Fruit fly (Drosophila melanogaster) whole organism, wandering third instar larva: ENCODE data around the gene Cyp4s3.

ENCODE experiments used
- Abd-B ChIP-seq: fragments of >200 bp; optimal IDR thresholded peaks from 2 replicates; lab custom pipeline; 2017; ENCODE audit warnings: missing biosample characterization, missing genetic modification characterization
- CG32264 ChIP-seq: fragments of 200-800 bp; sonication (Bioruptor generic); optimal IDR thresholded peaks from 2 replicates; lab custom pipeline; 2016; ENCODE audit warnings: missing biosample characterization, missing genetic modification characterization
- CG9705 ChIP-seq: fragments of 200-800 bp; sonication (Bioruptor generic); optimal IDR thresholded peaks from 2 replicates; lab custom pipeline; 2018; ENCODE audit warnings: missing biosample characterization, mild to moderate bottlenecking, missing genetic modification characterization
- CrebA ChIP-seq: fragments of 200-800 bp; sonication (Bioruptor generic); optimal IDR thresholded peaks from 2 replicates; lab custom pipeline; 2016; ENCODE audit warnings: missing biosample characterization, mild to moderate bottlenecking, missing genetic modification characterization, borderline replicate concordance
- Dfd ChIP-seq: fragments of >200 bp; optimal IDR thresholded peaks from 2 replicates; lab custom pipeline; 2017; ENCODE audit warnings: missing biosample characterization, missing genetic modification characterization
- Dif ChIP-seq: fragments of 200-275, 200-300 bp; sonication (Bioruptor generic); optimal IDR thresholded peaks from 2 replicates; lab custom pipeline; 2018; ENCODE audit warnings: missing biosample characterization, missing genetic modification characterization; ENCODE audit not compliant: partially characterized antibody
- GATAd ChIP-seq: sonication (Bioruptor generic); optimal IDR thresholded peaks from 2 replicates; lab custom pipeline; 2016; ENCODE audit warnings: missing biosample characterization, missing genetic modification characterization
- HLH106 ChIP-seq: fragments of 200-800 bp; optimal IDR thresholded peaks from 3 replicates; lab custom pipeline; 2019; ENCODE audit warnings: missing biosample characterization, mild to moderate bottlenecking, missing genetic modification characterization, moderate library complexity
- Hnf4 ChIP-seq: fragments of 200-800 bp; sonication (Bioruptor generic); optimal IDR thresholded peaks from 2 replicates; lab custom pipeline; 2016; ENCODE audit warnings: missing biosample characterization, mild to moderate bottlenecking, missing genetic modification characterization
- Hr78 ChIP-seq: fragments of >200 bp; optimal IDR thresholded peaks from 2 replicates; lab custom pipeline; 2017; ENCODE audit warnings: missing biosample characterization, missing genetic modification characterization
- Hr83 ChIP-seq: fragments of 200-300 bp; sonication (Bioruptor generic); optimal IDR thresholded peaks from 2 replicates; lab custom pipeline; 2016; ENCODE audit warnings: missing biosample characterization, mild to moderate bottlenecking, missing genetic modification characterization, moderate library complexity; ENCODE audit not compliant: poor library complexity, severe bottlenecking
- Jra ChIP-seq: sonication (Bioruptor generic); optimal IDR thresholded peaks from 2 replicates; lab custom pipeline; 2016; ENCODE audit warnings: missing biosample characterization, missing genetic modification characterization
- Mio ChIP-seq: sonication (Bioruptor generic); optimal IDR thresholded peaks from 2 replicates; lab custom pipeline; 2016; ENCODE audit warnings: missing biosample characterization, missing genetic modification characterization
- Myc ChIP-seq: fragments of >200 bp; optimal IDR thresholded peaks from 2 replicates; lab custom pipeline; 2017
- N ChIP-seq: fragments of >200 bp; optimal IDR thresholded peaks from 2 replicates; lab custom pipeline; 2018; ENCODE audit warnings: missing biosample characterization, missing external identifiers, missing genetic modification characterization
- OdsH ChIP-seq: fragments of 200-800 bp; sonication (Bioruptor generic); optimal IDR thresholded peaks from 2 replicates; lab custom pipeline; 2016; ENCODE audit warnings: missing biosample characterization, mild to moderate bottlenecking, missing genetic modification characterization
- Rel ChIP-seq, 2 experiments: fragments of 200-800 bp; sonication (Bioruptor generic) in 1 of 2; optimal IDR thresholded peaks; 2 replicates in 1 of 2; 3 replicates in 1 of 2; lab custom pipeline; 2016 to 2019; ENCODE audit warnings: mild to moderate bottlenecking in 2 of 2, missing biosample characterization in 2 of 2, missing genetic modification characterization in 2 of 2, moderate library complexity in 1 of 2
- Sp1 ChIP-seq: fragments of 200-800 bp; sonication (Bioruptor generic); optimal IDR thresholded peaks from 3 replicates; lab custom pipeline; 2019; ENCODE audit warnings: missing biosample characterization, mild to moderate bottlenecking, missing genetic modification characterization, moderate library complexity
- Vsx2 ChIP-seq: fragments of 200-300, 225-300 bp; sonication (Bioruptor generic); optimal IDR thresholded peaks from 2 replicates; lab custom pipeline; 2018; ENCODE audit warnings: missing biosample characterization, missing genetic modification characterization; ENCODE audit not compliant: partially characterized antibody
- br ChIP-seq: fragments of 200-800 bp; sonication (Bioruptor generic); optimal IDR thresholded peaks from 2 replicates; lab custom pipeline; 2016; ENCODE audit warnings: missing biosample characterization, missing genetic modification characterization
- brk ChIP-seq: fragments of 200-800 bp; sonication (Bioruptor generic); optimal IDR thresholded peaks from 2 replicates; lab custom pipeline; 2016; ENCODE audit warnings: missing biosample characterization, mild to moderate bottlenecking, missing genetic modification characterization
- dl ChIP-seq, 2 experiments: fragments of 175-275, 200-275 bp in 1 of 2; fragments of 200-275 bp in 1 of 2; sonication (Bioruptor generic); optimal IDR thresholded peaks; lab custom pipeline; 2018; ENCODE audit warnings: mild to moderate bottlenecking in 2 of 2, missing biosample characterization in 2 of 2, missing genetic modification characterization in 2 of 2, moderate library complexity in 2 of 2; ENCODE audit not compliant: partially characterized antibody in 2 of 2, insufficient read depth in 1 of 2
- dmrt93B ChIP-seq: fragments of 200-800 bp; sonication (Bioruptor generic); optimal IDR thresholded peaks from 2 replicates; lab custom pipeline; 2018; ENCODE audit warnings: missing biosample characterization, mild to moderate bottlenecking, missing genetic modification characterization
- dsf ChIP-seq: sonication (Bioruptor generic); optimal IDR thresholded peaks from 2 replicates; lab custom pipeline; 2016; ENCODE audit warnings: missing biosample characterization, missing genetic modification characterization, borderline replicate concordance
- ey ChIP-seq: fragments of 200-800 bp; sonication (Bioruptor generic); optimal IDR thresholded peaks from 2 replicates; lab custom pipeline; 2016; ENCODE audit warnings: missing biosample characterization, missing genetic modification characterization
- foxo ChIP-seq, 2 experiments: fragments of 200-800 bp; sonication (Bioruptor generic); optimal IDR thresholded peaks; 2 replicates in 1 of 2; 3 replicates in 1 of 2; lab custom pipeline; 2016 to 2017; ENCODE audit warnings: missing biosample characterization in 2 of 2, missing genetic modification characterization in 2 of 2
- fru ChIP-seq: fragments of 200-800 bp; sonication (Bioruptor generic); optimal IDR thresholded peaks from 3 replicates; lab custom pipeline; 2016; ENCODE audit warnings: missing biosample characterization, mild to moderate bottlenecking, missing genetic modification characterization
- h ChIP-seq: fragments of 200-800 bp; sonication (Bioruptor generic); optimal IDR thresholded peaks from 3 replicates; lab custom pipeline; 2016; ENCODE audit warnings: missing biosample characterization, mild to moderate bottlenecking, missing genetic modification characterization
- jim ChIP-seq: fragments of 175-275, 200-325 bp; sonication (Bioruptor generic); optimal IDR thresholded peaks from 2 replicates; lab custom pipeline; 2016; ENCODE audit warnings: missing biosample characterization, mild to moderate bottlenecking, missing genetic modification characterization
- lola ChIP-seq: fragments of >200 bp; optimal IDR thresholded peaks from 2 replicates; lab custom pipeline; 2017; ENCODE audit warnings: missing biosample characterization, missing genetic modification characterization
- pan ChIP-seq: fragments of >200 bp; optimal IDR thresholded peaks from 2 replicates; lab custom pipeline; 2017
- psq ChIP-seq: fragments of 200-800 bp; sonication (Bioruptor generic); optimal IDR thresholded peaks from 3 replicates; lab custom pipeline; 2017; ENCODE audit warnings: missing biosample characterization, mild to moderate bottlenecking, missing genetic modification characterization, moderate library complexity
- rgr ChIP-seq: fragments of 200-800 bp; sonication (Bioruptor generic); optimal IDR thresholded peaks from 3 replicates; lab custom pipeline; 2016; ENCODE audit warnings: missing biosample characterization, mild to moderate bottlenecking, missing genetic modification characterization
- sage ChIP-seq: fragments of 200-800 bp; sonication (Bioruptor generic); optimal IDR thresholded peaks from 2 replicates; lab custom pipeline; 2016; ENCODE audit warnings: missing biosample characterization, mild to moderate bottlenecking, missing genetic modification characterization
- sv ChIP-seq: fragments of 200-800 bp; sonication (Bioruptor generic); optimal IDR thresholded peaks from 3 replicates; lab custom pipeline; 2016; ENCODE audit warnings: missing biosample characterization, missing genetic modification characterization
- tai ChIP-seq: sonication (Bioruptor generic); optimal IDR thresholded peaks from 2 replicates; lab custom pipeline; 2016; ENCODE audit warnings: missing biosample characterization, missing genetic modification characterization
- usp ChIP-seq: fragments of >200 bp; optimal IDR thresholded peaks from 2 replicates; lab custom pipeline; 2017; ENCODE audit warnings: missing biosample characterization, missing genetic modification characterization
- woc ChIP-seq: sonication (Bioruptor generic); optimal IDR thresholded peaks from 2 replicates; lab custom pipeline; 2016; ENCODE audit warnings: missing biosample characterization, mild to moderate bottlenecking, missing genetic modification characterization

The Cyp4s3 gene

DNA sequence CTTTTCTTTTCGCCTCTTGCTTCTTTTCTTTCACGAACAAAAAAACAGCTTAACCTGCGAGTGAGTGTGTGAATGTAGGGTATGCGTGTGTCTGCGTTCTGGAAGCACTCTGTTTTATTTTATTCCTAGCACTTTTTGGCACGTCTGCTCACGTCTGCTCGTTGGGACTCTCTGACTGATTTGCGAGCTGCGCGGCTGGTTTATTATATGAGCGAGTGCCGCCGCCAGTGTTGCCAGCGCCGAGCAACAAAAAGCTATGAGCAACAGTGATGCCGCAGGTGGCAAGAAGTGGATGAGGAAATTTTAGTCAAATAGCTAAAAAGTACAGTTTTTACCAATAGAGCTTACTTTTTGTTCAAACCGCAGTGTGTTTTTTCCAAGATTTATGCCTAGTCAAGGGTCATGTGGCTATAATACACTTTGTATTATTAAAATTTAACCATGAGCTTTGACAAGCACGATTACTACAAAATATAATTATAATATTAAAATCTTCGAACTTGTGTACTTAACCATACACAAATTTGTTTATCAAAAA is 40.2 kb downstream of the Cyp4s3 start, which contains the start of gene Lsd-2 (continued):
- TF ChIP-seq ey (GFP tag; lab: Kevin White, UChicago), result peak; percentile 24
- TF ChIP-seq psq (GFP tag; lab: Kevin White, UChicago), result peak; percentile 92
- no peak for TF ChIP-seq dsf
- no peak for TF ChIP-seq Abd-B
- no peak for TF ChIP-seq lola (GFP tag; lab: Kevin White, UChicago)
- TF ChIP-seq fru (GFP tag; lab: Kevin White, UChicago), result peak; percentile 8
- peak; percentile 54 for TF ChIP-seq h
- TF ChIP-seq woc (GFP tag; lab: Kevin White, UChicago), result peak; percentile 73
- no peak for TF ChIP-seq pan
- TF ChIP-seq Dfd, result no peak
- TF ChIP-seq Hr78 (GFP tag; lab: Kevin White, UChicago), result no peak
- no peak for TF ChIP-seq OdsH (GFP tag; lab: Kevin White, UChicago)
- TF ChIP-seq usp (GFP tag; lab: Kevin White, UChicago), result no peak
- peak; percentile 13 to 22 for TF ChIP-seq dl (GFP tag; optimal IDR thresholded peaks at IDR 0.05; lab: Kevin White, UChicago; ENCODE audit: insufficient read depth in 1 of 2, partially characterized antibody in 2 of 2)
- TF ChIP-seq Myc (lab: Kevin White, UChicago), result peak; percentile 99

DNA sequence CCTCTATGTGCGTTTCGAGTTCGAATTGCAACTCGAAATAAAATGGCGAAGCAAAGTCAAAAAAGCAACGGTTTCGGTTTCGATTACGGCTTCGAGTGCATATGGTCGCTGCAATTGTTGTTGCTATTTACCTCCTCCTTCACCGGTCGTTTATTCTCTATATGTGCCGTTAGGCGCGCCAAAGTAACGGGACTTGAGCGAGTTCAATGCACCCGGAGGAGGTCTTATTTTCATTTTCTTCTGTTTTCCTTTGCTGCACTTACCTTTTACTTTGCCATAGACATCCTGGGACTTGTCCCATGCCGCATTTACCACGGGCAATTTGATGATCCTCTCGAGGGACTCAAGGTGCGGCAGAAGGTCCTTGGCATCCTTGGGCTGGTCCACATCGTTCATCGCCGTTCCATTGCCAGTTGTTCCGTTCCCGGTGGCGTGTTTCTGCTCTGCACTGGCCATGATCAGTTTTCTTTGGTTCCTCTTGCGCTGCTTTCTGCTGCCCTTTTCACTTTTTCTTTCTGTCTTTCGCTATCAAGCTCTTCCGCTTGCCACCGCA is 40.8 kb downstream of the Cyp4s3 start:
- TF ChIP-seq lola (GFP tag; lab: Kevin White, UChicago) (no peak), usp (GFP tag; lab: Kevin White, UChicago) (no peak), psq (GFP tag; lab: Kevin White, UChicago) (no peak), HLH106 (no peak), ey (GFP tag; lab: Kevin White, UChicago) (no peak), fru (GFP tag; lab: Kevin White, UChicago) (no peak), Jra (GFP tag; lab: Kevin White, UChicago) (no peak), CG32264 (GFP tag; lab: Kevin White, UChicago) (no peak), pan (no peak), tai (GFP tag; lab: Kevin White, UChicago) (no peak), Rel (GFP tag; optimal IDR thresholded peaks at IDR 0.05; lab: Kevin White, UChicago) (no peak), Rel (tag; optimal IDR thresholded peaks at IDR 0.05; lab: Kevin White, UChicago) (no peak), foxo (GFP tag; optimal IDR thresholded peaks at IDR 0.05; lab: Kevin White, UChicago) (no peak), CrebA (GFP tag; lab: Kevin White, UChicago) (no peak), Vsx2 (GFP tag; lab: Kevin White, UChicago) (no peak), jim (GFP tag; lab: Kevin White, UChicago) (no peak)

DNA sequence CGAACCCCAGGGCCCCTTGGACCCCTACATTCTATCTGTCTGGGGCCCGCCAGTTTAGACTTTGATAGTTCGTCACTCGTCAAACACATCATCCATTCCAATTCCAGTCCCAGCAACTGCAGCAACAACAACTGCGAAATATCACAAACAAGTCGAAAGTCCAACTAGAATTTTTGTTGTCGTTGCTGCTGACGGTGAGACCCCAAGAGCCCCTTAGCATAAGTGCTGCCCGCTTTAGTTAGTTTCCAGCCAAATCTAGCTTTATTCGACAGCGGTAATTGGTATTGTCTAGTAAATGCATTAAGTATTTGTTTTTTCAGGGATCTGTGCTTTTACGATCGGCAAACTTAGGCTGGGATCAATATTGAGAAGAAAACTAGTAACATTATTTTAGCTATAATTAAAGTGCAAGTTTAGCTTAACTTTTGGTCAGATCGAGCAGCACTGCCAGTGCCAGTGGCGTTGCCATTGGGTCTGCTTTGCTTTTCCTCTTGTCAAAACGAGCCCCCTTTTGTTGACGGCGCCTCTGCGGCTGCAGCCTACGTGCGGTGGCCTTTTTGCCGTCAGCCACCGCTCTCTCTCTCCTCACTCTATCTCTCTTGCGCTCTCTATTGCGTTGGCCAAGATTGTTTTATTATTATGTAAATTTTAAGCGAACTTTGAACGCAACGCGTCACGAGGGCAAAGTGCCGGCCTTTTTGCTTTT is 41.5 kb downstream of the Cyp4s3 start:
- TF ChIP-seq Jra (GFP tag; lab: Kevin White, UChicago), result peak; percentile 70
- TF ChIP-seq HLH106, result peak; percentile 70
- peak; percentile 76 for TF ChIP-seq Sp1
- TF ChIP-seq h, result peak; percentile 86
- no peak for TF ChIP-seq Dfd
- TF ChIP-seq Vsx2 (GFP tag; lab: Kevin White, UChicago), result no peak
- TF ChIP-seq Hr83 (GFP tag; lab: Kevin White, UChicago), result peak; percentile 64
- peak; percentile 87 for TF ChIP-seq Hnf4
- no peak for TF ChIP-seq Rel (GFP tag; optimal IDR thresholded peaks at IDR 0.05; lab: Kevin White, UChicago)
- no peak for TF ChIP-seq Rel (tag; optimal IDR thresholded peaks at IDR 0.05; lab: Kevin White, UChicago)
- TF ChIP-seq br (GFP tag; lab: Kevin White, UChicago), result peak; percentile 88
- no peak for TF ChIP-seq N (GFP tag; lab: Kevin White, UChicago)
- peak; percentile 85 for TF ChIP-seq ey (GFP tag; lab: Kevin White, UChicago)
- TF ChIP-seq pan, result no peak
- peak; percentile 56 for TF ChIP-seq jim (GFP tag; lab: Kevin White, UChicago)
- peak; percentile 10 for TF ChIP-seq CG32264 (GFP tag; lab: Kevin White, UChicago)
- peak; percentile 47 for TF ChIP-seq CG9705
- TF ChIP-seq usp (GFP tag; lab: Kevin White, UChicago), result no peak
- peak; percentile 85 for TF ChIP-seq rgr (GFP tag; lab: Kevin White, UChicago)
- peak; percentile 65 for TF ChIP-seq psq (GFP tag; lab: Kevin White, UChicago)
- TF ChIP-seq lola (GFP tag; lab: Kevin White, UChicago), result no peak
- no peak for TF ChIP-seq dl (GFP tag; optimal IDR thresholded peaks at IDR 0.05; lab: Kevin White, UChicago; ENCODE audit: insufficient read depth in 1 of 2, partially characterized antibody in 2 of 2)
- peak; percentile 49 for TF ChIP-seq dmrt93B (GFP tag; lab: Kevin White, UChicago)
- peak; percentile 50 for TF ChIP-seq GATAd (GFP tag; lab: Kevin White, UChicago)
- TF ChIP-seq sv (GFP tag; lab: Kevin White, UChicago), result peak; percentile 91
- TF ChIP-seq Abd-B, result no peak
- peak; percentile 95 for TF ChIP-seq Myc (lab: Kevin White, UChicago)
- no peak for TF ChIP-seq sage
- TF ChIP-seq OdsH (GFP tag; lab: Kevin White, UChicago), result peak; percentile 72
- peak in 1 of 2 experiments; percentile 90 for TF ChIP-seq foxo (GFP tag; optimal IDR thresholded peaks at IDR 0.05; lab: Kevin White, UChicago)
- peak; percentile 31 for TF ChIP-seq Mio
- peak; percentile 87 for TF ChIP-seq woc (GFP tag; lab: Kevin White, UChicago)
- TF ChIP-seq dsf, result no peak
- TF ChIP-seq brk, result peak; percentile 65
- no peak for TF ChIP-seq Hr78 (GFP tag; lab: Kevin White, UChicago)
- no peak for TF ChIP-seq CrebA (GFP tag; lab: Kevin White, UChicago)
- no peak for TF ChIP-seq Dif (GFP tag; lab: Kevin White, UChicago)
- peak; percentile 90 for TF ChIP-seq fru (GFP tag; lab: Kevin White, UChicago)
